Worm (Caenorhabditis elegans) whole organism, L4/young adult: Measurements from ENCODE around the gene pqn-71.
A peak's percentile ranks its signal among the peaks of the same experiment; 100 is the strongest.

Experiments
- W03F9.2 ChIP-seq: fragments of 150-350 bp; optimal IDR thresholded peaks from 2 replicates; lab custom pipeline; 2014; ENCODE audit warnings: missing biosample characterization, missing genetic modification characterization
- dao-5 ChIP-seq: sonication (generic microtip); optimal IDR thresholded peaks from 2 replicates; lab custom pipeline; 2016; ENCODE audit warnings: missing genotype, missing genetic modification characterization, moderate library complexity, missing compliant biosample characterization
- him-1 ChIP-seq: sonication (generic microtip); optimal IDR thresholded peaks from 2 replicates; lab custom pipeline; 2016; ENCODE audit warnings: missing genotype, missing genetic modification reagents, missing genetic modification characterization, missing compliant biosample characterization

pqn-71 gene

DNA sequence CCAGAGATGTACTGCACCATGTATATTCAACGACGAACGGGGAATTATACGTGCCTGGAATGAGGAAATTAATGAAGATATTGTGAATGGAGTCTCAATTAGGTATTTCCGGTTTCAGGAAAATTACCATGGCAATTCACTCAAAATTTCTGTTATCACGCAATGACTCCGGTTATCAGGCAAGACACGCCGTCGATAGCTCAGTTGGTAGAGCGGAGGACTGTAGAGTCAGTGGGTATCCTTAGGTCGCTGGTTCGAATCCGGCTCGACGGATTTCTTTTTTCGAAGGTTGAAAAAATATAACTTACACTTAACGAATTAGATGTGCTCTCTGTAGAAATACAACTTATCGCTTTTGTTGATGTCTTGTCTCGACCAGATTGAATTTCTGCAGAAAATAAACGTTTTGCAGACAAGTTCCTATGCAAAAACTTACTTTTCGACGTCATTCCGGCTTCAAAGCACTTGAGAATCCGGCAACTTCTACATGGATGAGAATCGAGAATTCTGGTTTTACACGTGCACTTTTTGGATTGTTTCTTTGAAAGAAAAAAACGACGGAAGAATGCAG is 15.1 kb downstream of the pqn-71 start:
- TF ChIP-seq W03F9.2 (tag; lab: Kevin White, UChicago) (no peak), dao-5 (tag; lab: Kevin White, UChicago) (no peak), him-1 (tag; lab: Kevin White, UChicago) (no peak)

DNA sequence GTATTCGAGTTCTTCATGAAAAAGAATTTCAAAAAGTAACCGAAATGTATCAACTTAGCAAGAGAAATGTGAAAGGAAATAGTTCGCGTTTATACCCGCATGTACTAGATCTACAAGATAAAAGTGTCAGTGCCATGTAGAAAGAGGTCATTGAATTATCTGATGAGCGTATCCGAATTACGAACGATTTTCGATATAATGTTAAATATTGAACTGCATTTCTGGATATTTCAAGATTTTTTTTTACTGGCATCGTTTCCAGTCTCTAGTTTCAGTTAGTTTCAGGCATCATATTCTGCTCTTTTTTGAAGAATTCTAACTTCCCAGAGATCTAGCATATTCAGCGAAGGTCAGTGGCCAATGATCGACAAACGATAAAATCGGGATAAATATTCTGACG is 15.9 kb downstream of the pqn-71 start, which contains the start of gene nhr-150:
Gene nhr-150, minus strand, starts transcription at position 92 of the 400 bp plus-strand sequence.
- TF ChIP-seq W03F9.2 (tag; lab: Kevin White, UChicago) (no peak), dao-5 (tag; lab: Kevin White, UChicago) (no peak), him-1 (tag; lab: Kevin White, UChicago) (no peak)

DNA sequence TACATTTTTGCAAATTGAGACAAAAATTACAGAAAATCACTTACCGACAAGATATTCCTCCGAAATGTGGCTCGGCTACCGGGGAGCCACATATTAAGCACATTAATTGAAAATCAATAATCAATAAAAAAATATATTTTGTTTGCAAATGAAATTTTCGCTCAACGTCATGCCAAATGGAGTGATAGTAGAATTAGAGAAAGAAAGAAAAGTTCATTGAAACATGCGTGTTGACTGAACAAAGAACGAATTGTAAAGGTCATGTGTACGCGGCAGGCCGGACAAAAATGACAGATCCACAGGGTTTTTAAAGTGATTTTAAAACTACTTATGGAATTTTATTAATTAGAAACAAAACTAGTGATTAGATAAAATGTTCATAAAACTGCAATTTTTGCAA is 18.1 kb downstream of the pqn-71 start:
- TF ChIP-seq him-1 (tag; lab: Kevin White, UChicago) (no peak), W03F9.2 (tag; lab: Kevin White, UChicago) (no peak), dao-5 (tag; lab: Kevin White, UChicago) (no peak)

DNA sequence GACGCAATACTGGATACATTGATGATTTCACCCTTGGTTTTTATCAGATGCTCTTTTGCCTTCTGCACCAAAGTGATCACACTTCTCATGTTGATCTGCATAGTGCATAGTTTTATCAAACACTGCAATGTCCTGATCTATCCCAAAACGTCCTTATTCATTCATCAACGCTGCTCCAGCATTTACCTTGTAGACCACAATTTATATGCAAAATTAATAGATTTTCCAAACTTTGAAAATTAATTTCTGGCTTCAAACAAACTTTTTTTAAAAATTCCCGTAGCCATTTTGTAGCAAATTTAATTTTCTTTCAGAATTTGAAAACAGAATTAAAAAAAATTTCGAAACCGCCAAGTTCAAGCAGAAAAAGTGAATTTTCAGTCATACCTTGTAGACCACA is 19.1 kb downstream of the pqn-71 start, which contains the start of gene C06B8.3:
Gene C06B8.3, minus strand, starts transcription at position 101 of the 400 bp plus-strand sequence.
- TF ChIP-seq W03F9.2 (tag; lab: Kevin White, UChicago) (no peak), him-1 (tag; lab: Kevin White, UChicago) (no peak), dao-5 (tag; lab: Kevin White, UChicago) (no peak)

DNA sequence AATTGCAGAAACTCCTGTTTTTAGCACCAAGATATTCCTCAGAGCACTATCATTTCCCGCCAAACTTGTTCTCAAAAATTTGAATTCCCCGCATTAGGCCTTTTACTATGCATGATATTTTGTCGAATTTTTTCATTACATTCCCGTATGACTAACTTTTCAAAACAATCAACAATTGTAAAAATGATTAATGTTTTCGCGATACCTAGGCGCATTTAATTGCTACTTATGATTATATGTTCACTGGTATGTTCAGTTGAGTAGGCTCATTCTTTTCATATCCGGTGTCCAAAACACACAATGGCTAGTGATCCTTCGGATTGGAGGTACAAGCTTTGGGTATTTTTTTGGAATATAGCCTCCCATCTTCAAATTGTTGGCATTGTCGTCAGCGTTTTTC is 22.3 kb downstream of the pqn-71 start, which contains the start of gene srw-21:
Gene srw-21, plus strand, starts transcription at position 301 of the 400 bp plus-strand sequence.
- no peak for TF ChIP-seq W03F9.2 (tag; lab: Kevin White, UChicago)
- no peak for TF ChIP-seq dao-5 (tag; lab: Kevin White, UChicago)
- no peak for TF ChIP-seq him-1 (tag; lab: Kevin White, UChicago)

DNA sequence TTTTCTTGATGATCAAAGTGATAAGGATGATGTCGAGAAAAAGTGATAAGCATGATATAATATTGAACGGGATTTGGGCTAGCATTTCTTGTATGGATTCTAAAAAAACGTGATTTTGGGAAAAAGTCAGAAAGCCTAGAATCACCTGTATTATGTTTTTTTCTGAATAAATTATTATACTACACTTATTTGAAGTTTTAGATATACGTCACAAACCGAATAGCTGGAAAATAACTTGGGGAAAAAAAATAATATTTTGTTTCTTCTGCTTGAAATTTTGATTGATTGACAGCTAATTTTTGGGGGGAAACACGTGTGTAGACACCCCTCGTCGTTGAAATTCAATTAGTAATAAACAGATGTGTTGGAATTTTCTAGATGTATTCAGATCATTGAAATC is 27.0 kb downstream of the pqn-71 start, which contains the start of gene str-264:
Gene str-264, minus strand, starts transcription at position 101 of the 400 bp plus-strand sequence.
- TF ChIP-seq W03F9.2 (tag; lab: Kevin White, UChicago) (no peak), him-1 (tag; lab: Kevin White, UChicago) (no peak), dao-5 (tag; lab: Kevin White, UChicago) (no peak)

DNA sequence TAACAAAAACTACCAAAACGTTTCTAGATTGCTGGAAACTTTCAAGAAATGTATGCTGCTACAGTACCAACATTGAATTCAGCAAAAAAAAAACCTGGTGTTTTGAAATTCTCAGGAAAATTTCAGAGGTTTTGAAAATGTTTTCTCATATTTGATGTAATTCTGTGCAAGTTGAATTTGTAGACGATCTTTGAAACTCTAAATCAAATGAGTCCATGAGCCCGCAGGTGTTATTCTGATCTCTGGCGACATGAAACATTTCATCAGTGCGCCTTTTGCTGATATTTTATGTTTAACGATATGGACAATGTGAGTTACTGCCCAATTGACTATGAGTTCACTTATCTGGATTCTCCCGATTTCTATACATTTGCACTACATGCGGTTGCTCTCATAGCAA is 28.2 kb downstream of the pqn-71 start, which contains the start of gene srh-218:
Gene srh-218, plus strand, starts transcription at position 301 of the 400 bp plus-strand sequence.
- TF ChIP-seq dao-5 (tag; lab: Kevin White, UChicago), result no peak
- TF ChIP-seq W03F9.2 (tag; lab: Kevin White, UChicago), result no peak
- TF ChIP-seq him-1 (tag; lab: Kevin White, UChicago), result no peak

DNA sequence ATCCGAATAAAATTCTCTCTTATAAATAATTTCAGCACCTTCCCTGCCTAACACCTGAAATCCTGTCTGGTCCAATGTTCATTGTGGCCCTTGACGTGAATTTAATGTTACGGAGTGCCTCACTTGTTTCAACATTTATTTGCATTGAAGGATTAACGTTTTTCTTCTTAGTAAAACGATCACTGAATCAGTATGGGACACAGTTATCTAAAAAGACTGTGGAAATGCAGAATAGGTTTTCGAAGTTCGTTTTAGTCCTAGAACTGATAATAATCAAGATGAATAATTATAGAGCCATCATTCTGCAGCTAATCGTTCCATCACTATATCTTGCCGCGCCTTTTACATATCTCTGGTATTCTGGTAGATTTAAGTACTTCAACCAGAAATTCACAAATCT is 29.7 kb downstream of the pqn-71 start, which contains the start of gene srh-219:
Gene srh-219, plus strand, starts transcription at position 301 of the 400 bp plus-strand sequence.
- TF ChIP-seq dao-5 (tag; lab: Kevin White, UChicago) (no peak), him-1 (tag; lab: Kevin White, UChicago) (no peak), W03F9.2 (tag; lab: Kevin White, UChicago) (no peak)

DNA sequence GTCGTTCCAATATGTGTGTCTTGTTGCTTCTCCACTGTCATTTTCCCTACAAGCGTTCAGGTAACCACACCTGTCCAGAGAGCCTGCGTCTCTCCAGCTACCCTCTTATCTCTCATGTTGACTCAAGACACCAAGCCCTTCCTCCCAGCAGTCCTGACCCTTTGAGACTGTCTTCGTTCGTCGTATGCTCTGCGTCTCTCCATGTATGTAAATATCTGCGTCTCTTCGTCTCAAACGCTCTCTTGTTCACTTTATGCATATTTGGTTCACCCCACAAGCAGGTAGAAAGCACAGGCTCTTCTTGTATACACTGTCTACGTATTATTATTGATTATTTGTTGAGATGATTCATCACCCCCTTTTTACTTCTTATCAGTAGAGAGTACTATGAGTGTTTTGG is 32.3 kb downstream of the pqn-71 start:
- no peak for TF ChIP-seq dao-5 (tag; lab: Kevin White, UChicago)
- no peak for TF ChIP-seq W03F9.2 (tag; lab: Kevin White, UChicago)
- no peak for TF ChIP-seq him-1 (tag; lab: Kevin White, UChicago)

DNA sequence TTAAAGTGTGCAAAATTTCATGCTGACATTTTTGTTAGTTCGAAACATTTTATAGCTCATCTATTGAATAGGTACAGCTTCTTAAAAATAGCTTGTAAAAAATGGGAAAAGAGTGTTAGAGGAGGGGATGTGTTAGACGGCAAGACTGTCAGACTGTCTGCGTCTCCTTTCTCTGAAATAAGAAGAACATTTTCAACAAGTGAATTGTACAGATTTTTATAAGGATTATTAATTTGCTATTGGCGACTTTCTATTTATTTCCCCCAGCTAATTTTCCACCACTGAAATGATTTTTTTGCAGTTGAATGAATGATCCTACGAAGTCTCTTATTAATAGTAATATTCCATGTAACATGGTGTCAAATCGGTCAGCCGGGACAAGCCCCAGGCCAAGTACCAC is 33.0 kb downstream of the pqn-71 start, which contains the start of gene C06B8.7:
Gene C06B8.7, plus strand, starts transcription at position 301 of the 400 bp plus-strand sequence.
- TF ChIP-seq dao-5 (tag; lab: Kevin White, UChicago) (no peak), W03F9.2 (tag; lab: Kevin White, UChicago) (no peak), him-1 (tag; lab: Kevin White, UChicago) (no peak)

DNA sequence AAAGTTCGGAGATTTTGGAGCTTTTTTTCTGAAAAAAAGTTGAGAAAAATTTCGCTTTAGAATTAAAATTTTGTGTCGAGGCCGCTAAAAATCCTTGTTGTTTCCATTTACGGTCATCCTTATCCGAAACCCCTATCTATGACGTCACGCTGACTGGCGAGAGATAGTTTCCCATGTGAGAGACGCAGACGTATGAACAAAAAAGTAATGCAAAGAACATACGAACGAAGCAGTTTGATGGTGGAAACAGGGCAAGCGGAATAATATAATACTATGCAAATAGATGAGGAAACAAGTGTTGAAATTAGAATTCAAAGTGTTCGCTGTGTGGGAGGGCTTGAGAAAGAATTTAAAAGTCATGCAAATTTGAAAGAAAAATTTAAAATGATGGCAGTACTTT is 33.6 kb downstream of the pqn-71 start:
- TF ChIP-seq him-1 (tag; lab: Kevin White, UChicago) (no peak), dao-5 (tag; lab: Kevin White, UChicago) (no peak), W03F9.2 (tag; lab: Kevin White, UChicago) (no peak)

DNA sequence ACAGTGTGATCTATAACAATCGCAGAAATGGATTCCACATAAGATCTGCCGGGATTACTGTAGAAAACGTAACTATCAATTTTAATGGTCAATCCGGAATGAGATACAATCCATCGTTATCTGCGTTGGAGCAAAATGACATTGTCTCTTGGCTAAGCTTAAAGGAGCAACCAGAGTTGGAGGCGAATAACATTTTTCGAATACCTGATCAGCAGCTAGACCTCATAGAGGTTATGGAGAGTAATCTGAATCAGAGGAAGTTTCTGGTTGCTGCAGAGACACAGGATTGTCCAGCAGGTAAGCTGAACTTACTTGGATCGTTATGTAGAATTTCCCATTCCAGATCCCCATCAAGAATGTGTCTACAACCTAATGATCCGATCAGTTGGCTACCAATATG is 38.1 kb downstream of the pqn-71 start:
- TF ChIP-seq W03F9.2 (tag; lab: Kevin White, UChicago) (no peak), him-1 (tag; lab: Kevin White, UChicago) (no peak), dao-5 (tag; lab: Kevin White, UChicago) (no peak)

DNA sequence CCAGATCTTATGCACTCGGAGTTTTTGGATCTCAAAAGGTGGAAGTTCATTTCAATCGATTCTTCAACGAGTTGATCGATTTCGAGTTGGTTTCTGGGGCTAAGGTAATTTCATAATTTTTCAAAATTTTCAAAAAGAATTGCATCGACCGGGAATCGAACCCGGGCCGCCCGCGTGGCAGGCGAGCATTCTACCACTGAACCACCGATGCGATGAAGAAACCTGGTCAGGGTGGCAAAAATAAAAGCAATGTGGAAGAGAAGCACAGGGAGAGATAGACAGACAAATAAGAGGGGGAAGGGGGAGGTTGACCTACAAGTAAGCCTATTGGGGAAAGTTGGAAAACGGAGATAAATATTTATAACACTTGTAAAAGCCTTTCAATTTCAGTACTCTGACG is 39.6 kb downstream of the pqn-71 start:
- TF ChIP-seq dao-5 (tag; lab: Kevin White, UChicago) (peak; percentile 5), him-1 (tag; lab: Kevin White, UChicago) (no peak)
